Worm (Caenorhabditis elegans) whole organism, L1 larva: ENCODE results near the gene pinn-1.

Source experiments
- C04F5.9 ChIP-seq: sonication (generic microtip); optimal IDR thresholded peaks from 2 replicates; lab custom pipeline; 2016; ENCODE audit warnings: missing genetic modification characterization, missing compliant biosample characterization
- F16B12.6 ChIP-seq: fragments of 150-350 bp; optimal IDR thresholded peaks from 2 replicates; lab custom pipeline; 2014; ENCODE audit warnings: missing biosample characterization, missing genetic modification characterization
- aly-2 ChIP-seq: fragments of 150-350 bp; optimal IDR thresholded peaks from 2 replicates; lab custom pipeline; 2014; ENCODE audit warnings: missing biosample characterization, missing genetic modification characterization
- ama-1 ChIP-seq: fragments of 150-350 bp; optimal IDR thresholded peaks from 2 replicates; lab custom pipeline; 2014
- ceh-63 ChIP-seq: fragments of 200-800 bp; sonication (Bioruptor generic); optimal IDR thresholded peaks from 2 replicates; lab custom pipeline; 2018; ENCODE audit warnings: mild to moderate bottlenecking, missing genetic modification characterization, missing compliant biosample characterization
- ceh-88 ChIP-seq: fragments of 200-800 bp; sonication (Bioruptor generic); IDR thresholded peaks from 2 replicates; pipeline ENCODE4 v1.3.6; 2022; ENCODE audit warnings: missing genetic modification characterization, missing compliant biosample characterization
- ceh-90 ChIP-seq: sonication (generic microtip); optimal IDR thresholded peaks from 2 replicates; lab custom pipeline; 2016; ENCODE audit warnings: missing genetic modification characterization, missing compliant biosample characterization
- dpl-1 ChIP-seq, 3 experiments: fragments of 150-350 bp in 2 of 3; sonication (generic microtip) in 1 of 3; optimal IDR thresholded peaks; 2 replicates each; lab custom pipeline; 2014 to 2017; ENCODE audit warnings: missing biosample characterization in 3 of 3, missing genetic modification characterization in 3 of 3, missing genetic modification reagents in 3 of 3
- efl-3 ChIP-seq: fragments of 200-800 bp; sonication (Bioruptor generic); optimal IDR thresholded peaks from 2 replicates; lab custom pipeline; 2018; ENCODE audit warnings: mild to moderate bottlenecking, missing genetic modification characterization, missing compliant biosample characterization
- elt-2 ChIP-seq: sonication (generic microtip); optimal IDR thresholded peaks from 2 replicates; lab custom pipeline; 2016; ENCODE audit warnings: missing genetic modification characterization, mild to moderate bottlenecking, inconsistent platforms, missing compliant biosample characterization, missing genetic modification reagents
- ets-5 ChIP-seq: fragments of 200-800 bp; sonication (Bioruptor generic); IDR thresholded peaks from 2 replicates; pipeline ENCODE4 v1.3.6; 2022; ENCODE audit warnings: missing genetic modification characterization, missing compliant biosample characterization
- fkh-10 ChIP-seq: sonication (generic microtip); optimal IDR thresholded peaks from 2 replicates; lab custom pipeline; 2017; ENCODE audit warnings: missing biosample characterization, missing genetic modification reagents, missing genetic modification characterization
- fkh-4 ChIP-seq: sonication (generic microtip); optimal IDR thresholded peaks from 2 replicates; lab custom pipeline; 2016; ENCODE audit warnings: missing compliant biosample characterization, missing genetic modification characterization, borderline replicate concordance
- fkh-8 ChIP-seq: sonication (generic microtip); optimal IDR thresholded peaks from 2 replicates; lab custom pipeline; 2016; ENCODE audit warnings: mild to moderate bottlenecking, missing genetic modification characterization, missing compliant biosample characterization
- fos-1 ChIP-seq: fragments of 150-350 bp; optimal IDR thresholded peaks from 2 replicates; lab custom pipeline; 2014; ENCODE audit warnings: missing biosample characterization, missing genetic modification characterization
- hlh-4 ChIP-seq: sonication (generic microtip); optimal IDR thresholded peaks from 2 replicates; lab custom pipeline; 2016; ENCODE audit warnings: mild to moderate bottlenecking, missing genetic modification characterization, missing compliant biosample characterization
- hpl-2 ChIP-seq: fragments of 150-350 bp; optimal IDR thresholded peaks from 2 replicates; lab custom pipeline; 2014; ENCODE audit warnings: missing biosample characterization, missing genetic modification reagents, missing genetic modification characterization
- lin-13 ChIP-seq: fragments of 150-350 bp; optimal IDR thresholded peaks from 2 replicates; lab custom pipeline; 2014; ENCODE audit warnings: missing biosample characterization, missing genetic modification reagents, missing genetic modification characterization
- lin-15B ChIP-seq: fragments of 150-350 bp; sonication (generic microtip); optimal IDR thresholded peaks from 3 replicates; lab custom pipeline; 2014; ENCODE audit warnings: missing biosample characterization, missing genetic modification characterization
- lin-35 ChIP-seq, 2 experiments: fragments of 150-350 bp; optimal IDR thresholded peaks; 2 replicates each; lab custom pipeline; 2014; ENCODE audit warnings: missing biosample characterization in 2 of 2, missing genetic modification characterization in 2 of 2, missing genetic modification reagents in 2 of 2
- lin-39 ChIP-seq: fragments of 150-350 bp; optimal IDR thresholded peaks from 2 replicates; lab custom pipeline; 2014; ENCODE audit warnings: missing biosample characterization, missing genetic modification reagents, missing genetic modification characterization
- lsy-2 ChIP-seq, 2 experiments: fragments of 150-350 bp; optimal IDR thresholded peaks; 2 replicates each; lab custom pipeline; 2014; ENCODE audit warnings: missing biosample characterization in 2 of 2, missing genetic modification characterization in 2 of 2
- mdl-1 ChIP-seq, 2 experiments: fragments of 150-350 bp; optimal IDR thresholded peaks; 2 replicates each; lab custom pipeline; 2014 to 2017; ENCODE audit warnings: missing biosample characterization in 2 of 2, missing genetic modification characterization in 2 of 2, inconsistent platforms in 1 of 2
- mef-2 ChIP-seq: fragments of 150-350 bp; optimal IDR thresholded peaks from 2 replicates; lab custom pipeline; 2014; ENCODE audit warnings: missing biosample characterization, missing genetic modification characterization
- nhr-12 ChIP-seq: sonication (generic microtip); optimal IDR thresholded peaks from 2 replicates; lab custom pipeline; 2017; ENCODE audit warnings: missing biosample characterization, missing genetic modification characterization
- nhr-237 ChIP-seq: fragments of 150-350 bp; optimal IDR thresholded peaks from 2 replicates; lab custom pipeline; 2014; ENCODE audit warnings: missing biosample characterization, missing genetic modification characterization
- nhr-71 ChIP-seq: sonication (generic microtip); optimal IDR thresholded peaks from 2 replicates; lab custom pipeline; 2016; ENCODE audit warnings: mild to moderate bottlenecking, missing genetic modification characterization, moderate library complexity, missing compliant biosample characterization
- nhr-77 ChIP-seq: fragments of 150-350 bp; optimal IDR thresholded peaks from 2 replicates; lab custom pipeline; 2014; ENCODE audit warnings: missing biosample characterization, missing genetic modification characterization
- nhr-85 ChIP-seq: sonication (generic microtip); peaks from one replicate; lab custom pipeline; 2016; ENCODE audit warnings: missing genetic modification characterization, inconsistent platforms, missing compliant biosample characterization
- nhr-90 ChIP-seq: sonication (generic microtip); optimal IDR thresholded peaks from 2 replicates; lab custom pipeline; 2016; ENCODE audit warnings: mild to moderate bottlenecking, missing genetic modification characterization, missing compliant biosample characterization; ENCODE audit not compliant: poor library complexity
- pax-3 ChIP-seq: fragments of 200-800 bp; sonication (Bioruptor generic); optimal IDR thresholded peaks from 2 replicates; lab custom pipeline; 2018; ENCODE audit warnings: mild to moderate bottlenecking, missing genetic modification characterization, moderate library complexity, missing compliant biosample characterization
- pqm-1 ChIP-seq: sonication (generic microtip); optimal IDR thresholded peaks from 3 replicates; lab custom pipeline; 2017; ENCODE audit warnings: missing biosample characterization, missing genetic modification characterization
- snpc-4 ChIP-seq: fragments of 150-350 bp; optimal IDR thresholded peaks from 2 replicates; lab custom pipeline; 2014; ENCODE audit warnings: missing biosample characterization, missing genetic modification characterization
- sptf-1 ChIP-seq: fragments of 150-350 bp; optimal IDR thresholded peaks from 2 replicates; lab custom pipeline; 2014; ENCODE audit warnings: missing biosample characterization, missing genetic modification characterization
- swsn-7 ChIP-seq: sonication (generic microtip); optimal IDR thresholded peaks from 2 replicates; lab custom pipeline; 2016; ENCODE audit warnings: missing genetic modification characterization, missing compliant biosample characterization
- tbx-2 ChIP-seq: sonication (generic microtip); optimal IDR thresholded peaks from 2 replicates; lab custom pipeline; 2016; ENCODE audit warnings: missing genetic modification characterization, missing compliant biosample characterization
- unc-30 ChIP-seq: sonication (generic microtip); optimal IDR thresholded peaks from 2 replicates; lab custom pipeline; 2017; ENCODE audit warnings: missing biosample characterization, missing genetic modification characterization
- unc-86 ChIP-seq: sonication (generic microtip); optimal IDR thresholded peaks from 2 replicates; lab custom pipeline; 2016; ENCODE audit warnings: missing genetic modification characterization, missing compliant biosample characterization
- zag-1 ChIP-seq: fragments of 150-350 bp; optimal IDR thresholded peaks from 2 replicates; lab custom pipeline; 2014; ENCODE audit warnings: missing biosample characterization, missing genetic modification characterization
- ztf-4 ChIP-seq: fragments of 150-350 bp; optimal IDR thresholded peaks from 2 replicates; lab custom pipeline; 2014; ENCODE audit warnings: missing biosample characterization, missing genetic modification characterization

pinn-1 gene

ce11 chrII:2867701-2868100, 21.1 kb downstream of the pinn-1 start, which contains the start of gene Y110A2AL.2:
Gene Y110A2AL.2, plus strand, starts transcription at chrII:2868001.
- TF ChIP-seq pqm-1 (tag; lab: Kevin White, UChicago) (no peak), mdl-1 (tag; optimal IDR thresholded peaks at IDR 0.05; lab: Kevin White, UChicago) (no peak), sptf-1 (tag; lab: Kevin White, UChicago) (no peak), hpl-2 (GFP tag; lab: Kevin White, UChicago) (no peak), fkh-4 (tag; lab: Kevin White, UChicago) (no peak), ama-1 (lab: Kevin White, UChicago) (no peak), mef-2 (tag; lab: Kevin White, UChicago) (no peak), pax-3 (tag; lab: Kevin White, UChicago) (no peak)

DNA sequence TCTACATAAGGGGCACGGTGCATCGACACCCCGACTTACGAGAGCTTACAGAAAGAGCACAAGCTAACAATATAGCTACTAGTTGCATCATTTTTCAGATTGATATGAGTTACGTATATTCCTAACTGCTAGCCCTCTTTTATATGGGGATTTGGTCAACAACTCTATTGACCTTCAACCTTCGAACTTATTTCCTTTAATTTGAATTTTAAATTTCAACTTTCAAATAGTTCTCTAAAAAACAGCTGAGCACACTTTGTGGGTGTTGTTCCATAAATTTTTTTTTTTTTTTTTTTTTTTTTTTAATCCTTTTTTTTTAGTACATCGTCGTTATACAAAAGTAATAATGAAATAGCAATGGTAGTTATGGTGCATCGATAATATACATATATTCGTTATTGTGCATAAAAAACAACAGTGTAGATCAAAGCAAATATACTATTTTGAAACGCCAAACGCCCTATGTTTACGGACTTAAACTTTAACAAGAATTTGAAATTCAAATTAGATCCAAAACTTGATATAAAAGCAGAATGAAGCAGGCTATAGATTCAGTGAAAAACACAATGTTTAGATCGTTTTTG, 22.2 kb downstream of the pinn-1 start, which contains the start of the genes Y110A2AL.9 and Y110A2AL.3:
Y110A2AL.9 (minus strand) TSS at position 101 of the 584 bp plus-strand sequence.
Y110A2AL.3 (plus strand) TSS at position 534 of the 584 bp plus-strand sequence.
- TF ChIP-seq hlh-4 (tag; lab: Kevin White, UChicago) (no peak), nhr-90 (no peak), F16B12.6 (tag; lab: Kevin White, UChicago) (no peak), lin-35 (GFP tag; optimal IDR thresholded peaks at IDR 0.05; lab: Kevin White, UChicago) (no peak), zag-1 (tag; lab: Kevin White, UChicago) (no peak), fos-1 (tag; lab: Kevin White, UChicago) (no peak), sptf-1 (tag; lab: Kevin White, UChicago) (no peak), lin-15B (tag; lab: Kevin White, UChicago) (no peak), lin-13 (no peak), nhr-71 (no peak), unc-86 (tag; lab: Kevin White, UChicago) (no peak), nhr-77 (no peak), aly-2 (tag; lab: Kevin White, UChicago) (no peak), nhr-12 (tag; lab: Kevin White, UChicago) (no peak), snpc-4 (tag; lab: Kevin White, UChicago) (no peak), efl-3 (GFP tag; lab: Kevin White, UChicago) (no peak), fkh-4 (tag; lab: Kevin White, UChicago) (no peak), nhr-85 (tag; lab: Kevin White, UChicago) (no peak), dpl-1 (GFP tag; optimal IDR thresholded peaks at IDR 0.05; lab: Kevin White, UChicago) (no peak), ceh-90 (tag; lab: Kevin White, UChicago) (no peak)
- TF ChIP-seq, all 84 proteins: peak for 0

ce11 chrII:2865355-2865754, 23.5 kb downstream of the pinn-1 start:
- no peak for TF ChIP-seq sptf-1 (tag; lab: Kevin White, UChicago)
- no peak for TF ChIP-seq ceh-90 (tag; lab: Kevin White, UChicago)
- TF ChIP-seq ceh-63 (GFP tag; lab: Kevin White, UChicago) = no peak
- TF ChIP-seq C04F5.9 (tag; lab: Kevin White, UChicago) = no peak
- TF ChIP-seq ztf-4 (tag; lab: Kevin White, UChicago) = no peak
- TF ChIP-seq hlh-4 (tag; lab: Kevin White, UChicago) = no peak
- no peak for TF ChIP-seq ets-5 (GFP tag; lab: Robert Waterston, UW)
- TF ChIP-seq pax-3 (tag; lab: Kevin White, UChicago) = no peak
- TF ChIP-seq fos-1 (tag; lab: Kevin White, UChicago) = no peak
- no peak for TF ChIP-seq elt-2 (tag; lab: Kevin White, UChicago)
- TF ChIP-seq lin-13 = no peak
- no peak for TF ChIP-seq fkh-4 (tag; lab: Kevin White, UChicago)
- TF ChIP-seq unc-30 (tag; lab: Kevin White, UChicago) = no peak
- TF ChIP-seq swsn-7 (tag; lab: Kevin White, UChicago) = no peak

DNA sequence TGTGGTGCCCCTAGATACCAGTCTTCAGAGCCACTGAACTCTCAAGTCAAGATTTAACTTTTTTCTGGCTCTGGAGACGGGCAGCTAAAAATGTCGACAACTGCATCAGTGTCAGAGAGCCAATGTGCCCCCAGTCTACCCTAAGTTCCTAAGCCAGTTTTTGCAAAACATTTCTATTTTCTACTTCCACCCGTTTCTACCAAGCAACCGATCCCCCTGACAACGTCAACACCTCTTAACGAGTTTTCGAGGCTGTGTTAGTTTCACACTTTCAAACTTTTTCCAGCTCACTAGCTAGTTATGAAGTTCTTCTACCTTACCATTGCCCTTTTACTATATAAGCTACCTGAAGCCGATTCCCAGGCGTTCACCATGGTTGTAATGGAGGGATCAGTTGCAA, 24.6 kb downstream of the pinn-1 start, which contains the start of gene Y110A2AL.5:
Y110A2AL.5 (plus strand) TSS at position 301 of the 400 bp plus-strand sequence.
- TF ChIP-seq nhr-237 (tag; lab: Kevin White, UChicago) = no peak
- TF ChIP-seq lin-39 (tag; lab: Kevin White, UChicago) = no peak
- TF ChIP-seq ceh-63 (GFP tag; lab: Kevin White, UChicago) = no peak
- no peak for TF ChIP-seq nhr-71
- TF ChIP-seq ceh-88 (GFP tag; lab: Robert Waterston, UW) = no peak
- no peak for TF ChIP-seq fkh-8
- no peak for TF ChIP-seq lsy-2 (tag; optimal IDR thresholded peaks at IDR 0.05; lab: Kevin White, UChicago)
- no peak for TF ChIP-seq nhr-90
- TF ChIP-seq tbx-2 (tag; lab: Kevin White, UChicago) = no peak
- TF ChIP-seq lin-15B (tag; lab: Kevin White, UChicago) = no peak
- no peak for TF ChIP-seq fkh-10 (GFP tag; lab: Kevin White, UChicago)
- no peak for TF ChIP-seq zag-1 (tag; lab: Kevin White, UChicago)
- TF ChIP-seq fkh-4 (tag; lab: Kevin White, UChicago) = no peak
- TF ChIP-seq lin-35 (GFP tag; optimal IDR thresholded peaks at IDR 0.05; lab: Kevin White, UChicago) = no peak
